Fruit fly (Drosophila melanogaster): ENCODE data around the gene CG9981.
A peak's percentile ranks its signal among the peaks of the same experiment; 100 is the strongest.

CG9981 gene

DNA sequence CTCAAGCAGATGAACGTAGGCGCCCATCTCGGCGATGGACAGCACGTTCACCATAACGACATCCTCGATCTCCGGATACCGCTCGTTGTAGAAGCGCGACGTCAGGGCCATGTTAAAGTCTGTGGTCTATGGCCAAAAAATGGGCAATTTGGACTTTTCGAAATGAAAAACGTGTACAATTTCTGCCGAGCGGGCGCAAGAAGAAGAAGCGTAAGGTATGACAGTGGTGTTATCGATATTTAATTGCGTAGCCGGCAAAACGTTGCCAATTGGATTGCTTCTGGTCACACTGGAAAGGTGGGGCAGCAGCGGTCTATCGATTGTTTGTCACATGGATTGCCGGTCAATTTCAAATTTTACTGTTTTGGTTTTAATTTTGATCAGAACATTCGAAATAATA is 41.8 kb upstream of the CG9981 start, which contains the start of gene eIF2alpha (continued):
- TF ChIP-seq Awh (GFP tag; IDR thresholded peaks at IDR 0.05): no peak
- TF ChIP-seq crol (GFP tag; IDR thresholded peaks at IDR 0.05): no peak
- no peak for TF ChIP-seq croc (GFP tag; conservative IDR thresholded peaks at IDR 0.05)
- TF ChIP-seq CG17802 (tag; optimal IDR thresholded peaks at IDR 0.05): no peak
- TF ChIP-seq CG11723 (GFP tag; optimal IDR thresholded peaks at IDR 0.05): no peak
- TF ChIP-seq CG4424 (GFP tag; optimal IDR thresholded peaks at IDR 0.05): no peak
- TF ChIP-seq CG31224 (GFP tag; IDR thresholded peaks at IDR 0.05): no peak
- TF ChIP-seq otp (GFP tag; IDR thresholded peaks at IDR 0.05): no peak
- TF ChIP-seq CG18011 (GFP tag; optimal IDR thresholded peaks at IDR 0.05): no peak
- no peak for TF ChIP-seq CG11504 (tag; optimal IDR thresholded peaks at IDR 0.05)
- TF ChIP-seq CG7839 (tag; optimal IDR thresholded peaks at IDR 0.05): no peak
- TF ChIP-seq Dll (GFP tag; IDR thresholded peaks at IDR 0.05; ENCODE audit: partially characterized antibody): peak; percentile 72
- TF ChIP-seq CG8089 (GFP tag; optimal IDR thresholded peaks at IDR 0.05): no peak
- TF ChIP-seq CG8765 (GFP tag; IDR thresholded peaks at IDR 0.05): no peak
- TF ChIP-seq row (GFP tag; IDR thresholded peaks at IDR 0.05): peak; percentile 15; the same call in 1 of the 3 replicates
- TF ChIP-seq CG1603 (tag; optimal IDR thresholded peaks at IDR 0.05): peak; percentile 75
- peak; percentile 48; the same call in 1 of the 2 replicates for TF ChIP-seq CG4360 (GFP tag; IDR thresholded peaks at IDR 0.05)
- TF ChIP-seq ind (GFP tag; optimal IDR thresholded peaks at IDR 0.05): no peak
- no peak for TF ChIP-seq CG6683 (GFP tag; optimal IDR thresholded peaks at IDR 0.05)
- no peak for TF ChIP-seq gro (GFP tag; optimal IDR thresholded peaks at IDR 0.05)
- TF ChIP-seq TFAM (GFP tag; optimal IDR thresholded peaks at IDR 0.05): no peak
- TF ChIP-seq CG16813 (GFP tag; IDR thresholded peaks at IDR 0.05; ENCODE audit: partially characterized antibody): peak; percentile 77
- peak; percentile 85 for TF ChIP-seq CG9797 (GFP tag; optimal IDR thresholded peaks at IDR 0.05)
- TF ChIP-seq HmgZ (tag; optimal IDR thresholded peaks at IDR 0.05): peak; percentile 64
- peak; percentile 52; the same call in 1 of the 3 replicates for TF ChIP-seq CG14860 (GFP tag; IDR thresholded peaks at IDR 0.05; ENCODE audit: partially characterized antibody)
- no peak for TF ChIP-seq CG12104 (GFP tag; optimal IDR thresholded peaks at IDR 0.05)
- TF ChIP-seq CG13287 (GFP tag; IDR thresholded peaks at IDR 0.05; ENCODE audit: partially characterized antibody): peak; percentile 85
- no peak for TF ChIP-seq ap (GFP tag; IDR thresholded peaks at IDR 0.05)
- no peak for TF ChIP-seq Rx (GFP tag; IDR thresholded peaks at IDR 0.05)
- TF ChIP-seq Med (GFP tag): peak; percentile 63
- no peak for TF ChIP-seq fru (optimal IDR thresholded peaks at IDR 0.05)
- peak; percentile 48 for TF ChIP-seq CG12659 (GFP tag; optimal IDR thresholded peaks at IDR 0.05)
- no peak for TF ChIP-seq Lim3 (GFP tag; IDR thresholded peaks at IDR 0.05)
- peak; percentile 88 for TF ChIP-seq MESR4 (GFP tag; optimal IDR thresholded peaks at IDR 0.05)
- TF ChIP-seq btn (GFP tag; optimal IDR thresholded peaks at IDR 0.05): no peak
- no peak for TF ChIP-seq disco-r (GFP tag; optimal IDR thresholded peaks at IDR 0.05)
- no peak for TF ChIP-seq CG10147 (GFP tag; optimal IDR thresholded peaks at IDR 0.05)
- TF ChIP-seq abd-A (tag; optimal IDR thresholded peaks at IDR 0.05): no peak
- TF ChIP-seq insv (GFP tag; optimal IDR thresholded peaks at IDR 0.05): peak in 1 of 2 experiments; percentile 49
- TF ChIP-seq Kr (GFP tag; optimal IDR thresholded peaks at IDR 0.05): no peak
- no peak for TF ChIP-seq Atf-2 (GFP tag; optimal IDR thresholded peaks at IDR 0.05)
- peak; percentile 70 for TF ChIP-seq CG34224 (GFP tag; IDR thresholded peaks at IDR 0.05; ENCODE audit: partially characterized antibody)
- peak; percentile 25 for TF ChIP-seq CG9437 (GFP tag; optimal IDR thresholded peaks at IDR 0.05)
- peak; percentile 86 for TF ChIP-seq bbx (GFP tag; IDR thresholded peaks at IDR 0.05; ENCODE audit: partially characterized antibody)
- no peak for TF ChIP-seq CG34376 (GFP tag; optimal IDR thresholded peaks at IDR 0.05)
- peak; percentile 85 for TF ChIP-seq Dp (GFP tag; optimal IDR thresholded peaks at IDR 0.05)
- no peak for TF ChIP-seq CG6813 (GFP tag; optimal IDR thresholded peaks at IDR 0.05)
- peak; percentile 98 for TF ChIP-seq CG14710 (tag; optimal IDR thresholded peaks at IDR 0.05)
- no peak for TF ChIP-seq CG15601 (tag; optimal IDR thresholded peaks at IDR 0.05)
- no peak for TF ChIP-seq CG11696 (GFP tag; IDR thresholded peaks at IDR 0.05)
